Fruit fly (Drosophila melanogaster) whole organism, embryonic: Measurements from ENCODE around the gene Vm32E.

Experiments used
- Awh ChIP-seq: fragments of 200-800 bp; sonication (Bioruptor generic); IDR thresholded peaks from 2 replicates; pipeline ENCODE4, ENCODE4 v1.3.6; 2022; ENCODE audit warnings: missing biosample characterization, missing genetic modification characterization
- Blimp-1 ChIP-seq: fragments of 200-800 bp; sonication (Bioruptor generic); optimal IDR thresholded peaks from 3 replicates; lab custom pipeline; 2018; ENCODE audit warnings: missing biosample characterization, missing genetic modification characterization, mild to moderate bottlenecking, moderate library complexity, missing genetic modification reagents
- Bteb2 ChIP-seq: fragments of 200-800 bp; sonication (Bioruptor generic); optimal IDR thresholded peaks from 2 replicates; lab custom pipeline; 2016; ENCODE audit warnings: missing biosample characterization, missing genetic modification characterization
- CG10267 ChIP-seq: fragments of 200-800 bp; sonication (Bioruptor generic); optimal IDR thresholded peaks from 2 replicates; lab custom pipeline; 2018; ENCODE audit warnings: missing biosample characterization, mild to moderate bottlenecking, missing genetic modification characterization, moderate library complexity
- CG11093 ChIP-seq: fragments of 200-800 bp; sonication (Bioruptor generic); IDR thresholded peaks from 3 replicates; pipeline ENCODE4 v1.3.6; 2022; ENCODE audit warnings: missing biosample characterization, missing genetic modification characterization
- CG12769 ChIP-seq: fragments of 200-800 bp; sonication (Bioruptor generic); optimal IDR thresholded peaks from 2 replicates; lab custom pipeline; 2019; ENCODE audit warnings: missing biosample characterization, mild to moderate bottlenecking, missing genetic modification characterization, moderate library complexity
- CG14441 ChIP-seq: fragments of 200-800 bp; sonication (Bioruptor generic); IDR thresholded peaks from 2 replicates; pipeline ENCODE4 v1.3.6; 2022; ENCODE audit warnings: missing biosample characterization, missing genetic modification characterization
- CG14860 ChIP-seq: fragments of 200-800 bp; sonication (Bioruptor generic); IDR thresholded peaks from 3 replicates; pipeline ENCODE4 v1.3.6; 2022; ENCODE audit warnings: missing biosample characterization, missing genetic modification characterization; ENCODE audit not compliant: partially characterized antibody
- CG15514 ChIP-seq: fragments of 200-800 bp; sonication (Bioruptor generic); optimal IDR thresholded peaks from 3 replicates; lab custom pipeline; 2017; ENCODE audit warnings: missing biosample characterization, missing genetic modification characterization, mild to moderate bottlenecking, moderate library complexity, missing genetic modification reagents
- CG15601 ChIP-seq: fragments of 200-800 bp; sonication (Bioruptor generic); optimal IDR thresholded peaks from 3 replicates; lab custom pipeline; 2019; ENCODE audit warnings: missing biosample characterization, mild to moderate bottlenecking, missing genetic modification characterization, moderate library complexity
- CG17186 ChIP-seq: fragments of 200-800 bp; sonication (Bioruptor generic); optimal IDR thresholded peaks from 3 replicates; lab custom pipeline; 2017; ENCODE audit warnings: missing biosample characterization, missing genetic modification reagents, missing genetic modification characterization
- CG31224 ChIP-seq: fragments of 200-800 bp; sonication (Bioruptor generic); IDR thresholded peaks from 2 replicates; pipeline ENCODE4 v1.3.6; 2022; ENCODE audit warnings: missing biosample characterization, missing genetic modification characterization
- CG34376 ChIP-seq: fragments of 200-800 bp; sonication (Bioruptor generic); optimal IDR thresholded peaks from 2 replicates; lab custom pipeline; 2018; ENCODE audit warnings: missing biosample characterization, mild to moderate bottlenecking, missing genetic modification characterization
- CG34422 ChIP-seq: fragments of 200-800 bp; sonication (Bioruptor generic); IDR thresholded peaks from 3 replicates; pipeline ENCODE4 v1.3.6; 2022; ENCODE audit warnings: missing biosample characterization, missing genetic modification characterization
- CG4360 ChIP-seq: fragments of 200-800 bp; sonication (Bioruptor generic); IDR thresholded peaks from 2 replicates; pipeline ENCODE4 v1.3.6; 2022; ENCODE audit warnings: missing biosample characterization, missing genetic modification characterization
- CG4820 ChIP-seq: fragments of 200-800 bp; sonication (Bioruptor generic); optimal IDR thresholded peaks from 3 replicates; lab custom pipeline; 2016; ENCODE audit warnings: missing biosample characterization, missing genetic modification characterization
- CG4854 ChIP-seq: fragments of 200-800 bp; sonication (Bioruptor generic); optimal IDR thresholded peaks from 2 replicates; lab custom pipeline; 2016; ENCODE audit warnings: missing biosample characterization, missing genetic modification characterization, inconsistent platforms
- CG7372 ChIP-seq: fragments of 200-800 bp; sonication (Bioruptor generic); IDR thresholded peaks from 2 replicates; pipeline ENCODE4 v1.3.6; 2022; ENCODE audit warnings: missing biosample characterization, missing genetic modification characterization
- D19B ChIP-seq: fragments of 200-800 bp; sonication (Bioruptor generic); optimal IDR thresholded peaks from 2 replicates; lab custom pipeline; 2017; ENCODE audit warnings: missing biosample characterization, mild to moderate bottlenecking, missing genetic modification characterization
- HHEX ChIP-seq: fragments of 200-800 bp; sonication (Bioruptor generic); optimal IDR thresholded peaks from 3 replicates; lab custom pipeline; 2017; ENCODE audit warnings: missing biosample characterization, mild to moderate bottlenecking, missing genetic modification characterization, missing genetic modification reagents
- HLH3B ChIP-seq: fragments of 200-800 bp; sonication (Bioruptor generic); IDR thresholded peaks from 2 replicates; pipeline ENCODE4 v1.3.6; 2022; ENCODE audit warnings: missing biosample characterization, missing genetic modification characterization
- HLH54F ChIP-seq: fragments of 200-800 bp; sonication (Bioruptor generic); optimal IDR thresholded peaks from 3 replicates; lab custom pipeline; 2016; ENCODE audit warnings: missing biosample characterization, missing genetic modification characterization
- Hand ChIP-seq: fragments of 200-800 bp; sonication (Bioruptor generic); optimal IDR thresholded peaks from 2 replicates; lab custom pipeline; 2017; ENCODE audit warnings: mild to moderate bottlenecking, missing biosample characterization, missing genetic modification reagents, missing genetic modification characterization
- Hey ChIP-seq: fragments of 200-800 bp; sonication (Bioruptor generic); optimal IDR thresholded peaks from 3 replicates; lab custom pipeline; 2018; ENCODE audit warnings: missing biosample characterization, mild to moderate bottlenecking, missing genetic modification characterization
- Mrtf ChIP-seq: fragments of 200-800 bp; sonication (Bioruptor generic); IDR thresholded peaks from 3 replicates; pipeline ENCODE4 v1.3.6; 2022; ENCODE audit warnings: missing biosample characterization, missing genetic modification characterization
- Nf-YA ChIP-seq: fragments of 200-800 bp; sonication (Bioruptor generic); IDR thresholded peaks from 2 replicates; pipeline ENCODE4 v1.3.6; 2022; ENCODE audit warnings: missing biosample characterization, missing genetic modification characterization
- Rx ChIP-seq: fragments of 200-800 bp; sonication (Bioruptor generic); IDR thresholded peaks from 2 replicates; pipeline ENCODE4 v1.3.6; 2022; ENCODE audit warnings: missing biosample characterization, missing genetic modification characterization
- Sin3A ChIP-seq: fragments of >200 bp; optimal IDR thresholded peaks from 2 replicates; lab custom pipeline; 2018
- Usf ChIP-seq: fragments of 200-800 bp; sonication (Bioruptor generic); optimal IDR thresholded peaks from 2 replicates; lab custom pipeline; 2017; ENCODE audit warnings: missing genotype, missing biosample characterization, missing genetic modification characterization
- ac ChIP-seq: fragments of 200-800 bp; sonication (Bioruptor generic); optimal IDR thresholded peaks from 3 replicates; lab custom pipeline; 2017; ENCODE audit warnings: missing biosample characterization, mild to moderate bottlenecking, missing genetic modification characterization
- ara ChIP-seq: fragments of 200-800 bp; sonication (Bioruptor generic); IDR thresholded peaks from 2 replicates; pipeline ENCODE4 v1.3.6; 2022; ENCODE audit warnings: missing biosample characterization, missing genetic modification characterization
- bab2 ChIP-seq: fragments of 200-800 bp; sonication (Bioruptor generic); optimal IDR thresholded peaks from 2 replicates; lab custom pipeline; 2016; ENCODE audit warnings: missing biosample characterization, missing genetic modification characterization
- cad ChIP-seq: fragments of >200 bp; optimal IDR thresholded peaks from 2 replicates; lab custom pipeline; 2017; ENCODE audit warnings: missing biosample characterization, missing genetic modification characterization
- ci ChIP-seq: fragments of 200-800 bp; sonication (Bioruptor generic); IDR thresholded peaks from 3 replicates; pipeline ENCODE4 v1.3.6; 2022; ENCODE audit warnings: missing biosample characterization, missing genetic modification characterization
- crol ChIP-seq: fragments of 200-800 bp; sonication (Bioruptor generic); IDR thresholded peaks from 2 replicates; pipeline ENCODE4 v1.3.6; 2022; ENCODE audit warnings: missing biosample characterization, missing genetic modification characterization
- dati ChIP-seq: fragments of 200-800 bp; sonication (Bioruptor generic); IDR thresholded peaks from 2 replicates; pipeline ENCODE4 v1.3.6; 2022; ENCODE audit warnings: missing biosample characterization, missing genetic modification characterization
- dm ChIP-seq: fragments of 200-800 bp; sonication (Bioruptor generic); optimal IDR thresholded peaks from 3 replicates; lab custom pipeline; 2016; ENCODE audit warnings: missing biosample characterization, missing genetic modification characterization
- fd3F ChIP-seq: fragments of 200-800 bp; sonication (Bioruptor generic); optimal IDR thresholded peaks from 2 replicates; lab custom pipeline; 2018; ENCODE audit warnings: missing biosample characterization, mild to moderate bottlenecking, missing genetic modification characterization, moderate library complexity
- gcm2 ChIP-seq: fragments of 200-800 bp; sonication (Bioruptor generic); optimal IDR thresholded peaks from 2 replicates; lab custom pipeline; 2016; ENCODE audit warnings: missing biosample characterization, missing genetic modification characterization
- h ChIP-seq: fragments of >200 bp; optimal IDR thresholded peaks from 2 replicates; lab custom pipeline; 2017
- ham ChIP-seq: fragments of 200-800 bp; sonication (Bioruptor generic); IDR thresholded peaks from 2 replicates; pipeline ENCODE4 v1.3.6; 2022; ENCODE audit warnings: missing biosample characterization, missing genetic modification characterization
- hkb ChIP-seq, 2 experiments: fragments of 200-800 bp in 1 of 2; fragments of >200 bp in 1 of 2; sonication (Bioruptor generic) in 1 of 2; IDR thresholded peaks in 1 of 2; optimal IDR thresholded peaks in 1 of 2; 2 replicates each; pipeline versions ENCODE4 v1.3.6 to Lab custom; 2017 to 2022; ENCODE audit warnings: missing biosample characterization in 1 of 2, missing genetic modification characterization in 1 of 2
- kay ChIP-seq: fragments of 200-800 bp; sonication (Bioruptor generic); optimal IDR thresholded peaks from 2 replicates; lab custom pipeline; 2016; ENCODE audit warnings: missing biosample characterization, missing genetic modification characterization
- lov ChIP-seq, 2 experiments: fragments of 200-800 bp in 1 of 2; fragments of >200 bp in 1 of 2; sonication (Bioruptor generic) in 1 of 2; IDR thresholded peaks in 1 of 2; optimal IDR thresholded peaks in 1 of 2; 2 replicates in 1 of 2; 3 replicates in 1 of 2; pipeline versions ENCODE4 v1.3.6 to Lab custom; 2017 to 2022; ENCODE audit warnings: missing biosample characterization in 1 of 2, missing genetic modification characterization in 1 of 2
- maf-S ChIP-seq: fragments of 200-800 bp; sonication (Bioruptor generic); optimal IDR thresholded peaks from 2 replicates; lab custom pipeline; 2016; ENCODE audit warnings: missing biosample characterization, missing genetic modification characterization
- mld ChIP-seq: fragments of 200-800 bp; sonication (Bioruptor generic); IDR thresholded peaks from 3 replicates; pipeline ENCODE4 v1.3.6; 2022; ENCODE audit warnings: missing biosample characterization, missing genetic modification characterization; ENCODE audit not compliant: partially characterized antibody
- odd ChIP-seq: fragments of 200-800 bp; sonication (Bioruptor generic); optimal IDR thresholded peaks from 2 replicates; lab custom pipeline; 2017; ENCODE audit warnings: missing biosample characterization, mild to moderate bottlenecking, missing genetic modification characterization
- trem ChIP-seq: fragments of 200-800 bp; optimal IDR thresholded peaks from 3 replicates; lab custom pipeline; 2019; ENCODE audit warnings: missing biosample characterization, mild to moderate bottlenecking, missing genetic modification characterization, moderate library complexity
- wek ChIP-seq: fragments of 200-800 bp; sonication (Bioruptor generic); optimal IDR thresholded peaks from 3 replicates; lab custom pipeline; 2018; ENCODE audit warnings: missing biosample characterization, mild to moderate bottlenecking, missing genetic modification characterization, moderate library complexity
- zen ChIP-seq: fragments of 200-800 bp; sonication (Bioruptor generic); optimal IDR thresholded peaks from 3 replicates; lab custom pipeline; 2018; ENCODE audit warnings: missing biosample characterization, mild to moderate bottlenecking, missing genetic modification characterization, moderate library complexity

The Vm32E gene

dm6 chr2L:11190165-11190564 lies 18.7 kb upstream of the Vm32E start:
- TF ChIP-seq Bteb2 (no peak), crol (GFP tag; lab: Robert Waterston, UW) (peak; percentile 71), lov (optimal IDR thresholded peaks at IDR 0.05; lab: Kevin White, UChicago) (no peak), lov (GFP tag; IDR thresholded peaks at IDR 0.05; lab: Robert Waterston, UW) (0 out of 3 replicates have a peak, but pooled peaks have one; percentile 52), CG12769 (tag; lab: Kevin White, UChicago) (peak; percentile 1)

DNA sequence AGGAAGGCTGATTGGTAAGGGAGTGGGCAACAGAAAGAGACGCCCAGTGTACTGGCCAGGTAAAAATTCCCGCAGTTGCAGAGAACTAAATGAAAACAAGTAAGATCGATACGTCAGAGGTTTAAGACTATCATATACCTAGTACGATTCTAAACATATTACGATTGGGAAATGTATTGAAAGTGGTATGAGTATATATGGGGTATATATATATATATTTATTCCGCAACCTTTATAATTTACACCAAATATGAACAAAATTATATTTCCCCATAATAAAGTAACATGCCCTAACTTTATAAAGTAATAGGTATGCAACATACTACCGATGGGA lies 17.6 kb upstream of the Vm32E start:
- TF ChIP-seq HLH3B (GFP tag; lab: Robert Waterston, UW) (0 out of 2 replicates have a peak, but pooled peaks have one; percentile 34), Rx (no peak), CG14441 (GFP tag; lab: Robert Waterston, UW) (no peak), cad (no peak), CG15601 (tag; lab: Kevin White, UChicago) (peak; percentile 46), Blimp-1 (GFP tag; lab: Kevin White, UChicago) (peak; percentile 62), Hey (no peak), Sin3A (lab: Kevin White, UChicago) (no peak), CG34376 (GFP tag; lab: Kevin White, UChicago) (no peak), CG4820 (GFP tag; lab: Kevin White, UChicago) (peak; percentile 52), CG7372 (GFP tag; lab: Robert Waterston, UW) (no peak), ci (GFP tag; lab: Robert Waterston, UW) (0 out of 3 replicates have a peak, but pooled peaks have one; percentile 13), Mrtf (GFP tag; lab: Robert Waterston, UW) (no peak), CG34422 (GFP tag; lab: Robert Waterston, UW) (no peak), fd3F (GFP tag; lab: Kevin White, UChicago) (no peak), Nf-YA (GFP tag; lab: Robert Waterston, UW) (no peak), CG15514 (GFP tag; lab: Kevin White, UChicago) (no peak), gcm2 (GFP tag; lab: Kevin White, UChicago) (no peak), dati (GFP tag; lab: Robert Waterston, UW) (no peak), maf-S (GFP tag; lab: Kevin White, UChicago) (no peak), D19B (GFP tag; lab: Kevin White, UChicago) (peak; percentile 74), HHEX (GFP tag; lab: Kevin White, UChicago) (no peak), zen (tag; lab: Kevin White, UChicago) (peak; percentile 82), CG14860 (no peak), CG4854 (GFP tag; lab: Kevin White, UChicago) (no peak), CG11093 (GFP tag; lab: Robert Waterston, UW) (no peak), CG31224 (GFP tag; lab: Robert Waterston, UW) (no peak), ara (peak; percentile 53), kay (GFP tag; lab: Kevin White, UChicago) (no peak), CG17186 (GFP tag; lab: Kevin White, UChicago) (no peak), odd (GFP tag; lab: Kevin White, UChicago) (no peak), ham (GFP tag; lab: Robert Waterston, UW) (no peak), Awh (GFP tag; lab: Robert Waterston, UW) (0 out of 2 replicates have a peak, but pooled peaks have one; percentile 31), CG4360 (GFP tag; lab: Robert Waterston, UW) (no peak), CG10267 (peak; percentile 69), dm (GFP tag; lab: Kevin White, UChicago) (no peak), mld (GFP tag; lab: Robert Waterston, UW) (no peak), hkb (optimal IDR thresholded peaks at IDR 0.05; lab: Kevin White, UChicago) (no peak), hkb (GFP tag; IDR thresholded peaks at IDR 0.05; lab: Robert Waterston, UW) (no peak), Usf (GFP tag; lab: Kevin White, UChicago) (peak; percentile 50), HLH54F (GFP tag; lab: Kevin White, UChicago) (no peak), bab2 (no peak), trem (tag; lab: Kevin White, UChicago) (peak; percentile 67), Hand (GFP tag; lab: Kevin White, UChicago) (no peak), ac (GFP tag; lab: Kevin White, UChicago) (no peak), h (no peak), wek (no peak)
